Worm (Caenorhabditis elegans) whole organism, L1 larva: ENCODE results near the gene nas-4.

Experiments
- C16A3.4 ChIP-seq: fragments of 150-350 bp; optimal IDR thresholded peaks from 2 replicates; lab custom pipeline; 2014; ENCODE audit warnings: missing biosample characterization, missing genetic modification characterization
- Y116A8C.19 ChIP-seq: sonication (generic microtip); optimal IDR thresholded peaks from 2 replicates; lab custom pipeline; 2016; ENCODE audit warnings: missing compliant biosample characterization, missing genetic modification characterization, borderline replicate concordance
- alr-1 ChIP-seq: fragments of 200-800 bp; sonication (Bioruptor generic); optimal IDR thresholded peaks from 2 replicates; lab custom pipeline; 2018; ENCODE audit warnings: borderline replicate concordance, mild to moderate bottlenecking, missing genetic modification characterization, missing compliant biosample characterization
- blmp-1 ChIP-seq: fragments of 150-350 bp; optimal IDR thresholded peaks from 2 replicates; lab custom pipeline; 2014; ENCODE audit warnings: missing biosample characterization, missing genetic modification characterization
- ceh-90 ChIP-seq: sonication (generic microtip); optimal IDR thresholded peaks from 2 replicates; lab custom pipeline; 2016; ENCODE audit warnings: missing genetic modification characterization, missing compliant biosample characterization
- efl-3 ChIP-seq: fragments of 200-800 bp; sonication (Bioruptor generic); optimal IDR thresholded peaks from 2 replicates; lab custom pipeline; 2018; ENCODE audit warnings: mild to moderate bottlenecking, missing genetic modification characterization, missing compliant biosample characterization
- egl-13 ChIP-seq: sonication (generic microtip); optimal IDR thresholded peaks from 2 replicates; lab custom pipeline; 2016; ENCODE audit warnings: missing genotype, missing genetic modification reagents, missing genetic modification characterization, missing compliant biosample characterization
- elt-2 ChIP-seq: sonication (generic microtip); optimal IDR thresholded peaks from 2 replicates; lab custom pipeline; 2016; ENCODE audit warnings: missing genetic modification characterization, mild to moderate bottlenecking, inconsistent platforms, missing compliant biosample characterization, missing genetic modification reagents
- elt-3 ChIP-seq, 6 experiments: fragments of 150-350 bp in 1 of 6; sonication (generic microtip); optimal IDR thresholded peaks; 2 replicates each; lab custom pipeline; 2017 to 2018; ENCODE audit warnings: missing biosample characterization in 6 of 6, missing genetic modification characterization in 6 of 6, inconsistent platforms in 1 of 6
- ets-5 ChIP-seq: fragments of 200-800 bp; sonication (Bioruptor generic); IDR thresholded peaks from 2 replicates; pipeline ENCODE4 v1.3.6; 2022; ENCODE audit warnings: missing genetic modification characterization, missing compliant biosample characterization
- fkh-8 ChIP-seq: sonication (generic microtip); optimal IDR thresholded peaks from 2 replicates; lab custom pipeline; 2016; ENCODE audit warnings: mild to moderate bottlenecking, missing genetic modification characterization, missing compliant biosample characterization
- fos-1 ChIP-seq: fragments of 150-350 bp; optimal IDR thresholded peaks from 2 replicates; lab custom pipeline; 2014; ENCODE audit warnings: missing biosample characterization, missing genetic modification characterization
- grh-1 ChIP-seq: fragments of 200-800 bp; sonication (Bioruptor generic); IDR thresholded peaks from 2 replicates; pipeline ENCODE4 v1.3.6; 2022; ENCODE audit warnings: missing genetic modification reagents, missing genetic modification characterization, missing compliant biosample characterization
- hlh-17 ChIP-seq: fragments of 200-800 bp; sonication (Bioruptor generic); optimal IDR thresholded peaks from 2 replicates; lab custom pipeline; 2018; ENCODE audit warnings: missing genetic modification characterization, mild to moderate bottlenecking, missing compliant biosample characterization, moderate library complexity, borderline replicate concordance
- hlh-4 ChIP-seq: sonication (generic microtip); optimal IDR thresholded peaks from 2 replicates; lab custom pipeline; 2016; ENCODE audit warnings: mild to moderate bottlenecking, missing genetic modification characterization, missing compliant biosample characterization
- lin-14 ChIP-seq: fragments of 200-800 bp; sonication (Bioruptor generic); optimal IDR thresholded peaks from 2 replicates; lab custom pipeline; 2018; ENCODE audit warnings: mild to moderate bottlenecking, missing genetic modification characterization, moderate library complexity, missing compliant biosample characterization
- lin-15B ChIP-seq: fragments of 150-350 bp; sonication (generic microtip); optimal IDR thresholded peaks from 3 replicates; lab custom pipeline; 2014; ENCODE audit warnings: missing biosample characterization, missing genetic modification characterization
- lin-35 ChIP-seq, 2 experiments: fragments of 150-350 bp; optimal IDR thresholded peaks; 2 replicates each; lab custom pipeline; 2014; ENCODE audit warnings: missing biosample characterization in 2 of 2, missing genetic modification characterization in 2 of 2, missing genetic modification reagents in 2 of 2
- lin-39 ChIP-seq: fragments of 150-350 bp; optimal IDR thresholded peaks from 2 replicates; lab custom pipeline; 2014; ENCODE audit warnings: missing biosample characterization, missing genetic modification reagents, missing genetic modification characterization
- lsy-2 ChIP-seq, 2 experiments: fragments of 150-350 bp; optimal IDR thresholded peaks; 2 replicates each; lab custom pipeline; 2014; ENCODE audit warnings: missing biosample characterization in 2 of 2, missing genetic modification characterization in 2 of 2
- mab-9 ChIP-seq: fragments of 200-800 bp; sonication (Bioruptor generic); IDR thresholded peaks from 2 replicates; pipeline ENCODE4 v1.3.6; 2022; ENCODE audit warnings: missing genetic modification reagents, missing genetic modification characterization, missing compliant biosample characterization
- mdl-1 ChIP-seq, 2 experiments: fragments of 150-350 bp; optimal IDR thresholded peaks; 2 replicates each; lab custom pipeline; 2014 to 2017; ENCODE audit warnings: missing biosample characterization in 2 of 2, missing genetic modification characterization in 2 of 2, inconsistent platforms in 1 of 2
- nhr-12 ChIP-seq: sonication (generic microtip); optimal IDR thresholded peaks from 2 replicates; lab custom pipeline; 2017; ENCODE audit warnings: missing biosample characterization, missing genetic modification characterization
- nhr-19 ChIP-seq: fragments of 200-800 bp; sonication (Bioruptor generic); conservative IDR thresholded peaks from 2 replicates; pipeline ENCODE4 v1.3.6; 2022; ENCODE audit warnings: missing genetic modification characterization, missing compliant biosample characterization
- nhr-28 ChIP-seq: fragments of 150-350 bp; optimal IDR thresholded peaks from 2 replicates; lab custom pipeline; 2014; ENCODE audit warnings: missing biosample characterization, missing genetic modification characterization
- nhr-71 ChIP-seq: sonication (generic microtip); optimal IDR thresholded peaks from 2 replicates; lab custom pipeline; 2016; ENCODE audit warnings: mild to moderate bottlenecking, missing genetic modification characterization, moderate library complexity, missing compliant biosample characterization
- nhr-77 ChIP-seq: fragments of 150-350 bp; optimal IDR thresholded peaks from 2 replicates; lab custom pipeline; 2014; ENCODE audit warnings: missing biosample characterization, missing genetic modification characterization
- nhr-85 ChIP-seq: sonication (generic microtip); peaks from one replicate; lab custom pipeline; 2016; ENCODE audit warnings: missing genetic modification characterization, inconsistent platforms, missing compliant biosample characterization
- nhr-90 ChIP-seq: sonication (generic microtip); optimal IDR thresholded peaks from 2 replicates; lab custom pipeline; 2016; ENCODE audit warnings: mild to moderate bottlenecking, missing genetic modification characterization, missing compliant biosample characterization; ENCODE audit not compliant: poor library complexity
- skn-1 ChIP-seq: fragments of 150-350 bp; optimal IDR thresholded peaks from 2 replicates; lab custom pipeline; 2014; ENCODE audit warnings: missing biosample characterization, missing genetic modification characterization
- snu-23 ChIP-seq: sonication (generic microtip); optimal IDR thresholded peaks from 2 replicates; lab custom pipeline; 2016; ENCODE audit warnings: missing genetic modification characterization, missing compliant biosample characterization
- sox-4 ChIP-seq: sonication (generic microtip); optimal IDR thresholded peaks from 2 replicates; lab custom pipeline; 2016; ENCODE audit warnings: missing genetic modification characterization, missing compliant biosample characterization
- sup-37 ChIP-seq: fragments of 200-800 bp; sonication (Bioruptor generic); optimal IDR thresholded peaks from 2 replicates; lab custom pipeline; 2018; ENCODE audit warnings: mild to moderate bottlenecking, missing genetic modification characterization, missing compliant biosample characterization
- tbx-2 ChIP-seq: sonication (generic microtip); optimal IDR thresholded peaks from 2 replicates; lab custom pipeline; 2016; ENCODE audit warnings: missing genetic modification characterization, missing compliant biosample characterization
- unc-30 ChIP-seq: sonication (generic microtip); optimal IDR thresholded peaks from 2 replicates; lab custom pipeline; 2017; ENCODE audit warnings: missing biosample characterization, missing genetic modification characterization
- vab-15 ChIP-seq: sonication (generic microtip); optimal IDR thresholded peaks from 2 replicates; lab custom pipeline; 2017; ENCODE audit warnings: missing genotype, mild to moderate bottlenecking, missing genetic modification characterization, missing compliant biosample characterization
- zag-1 ChIP-seq: fragments of 150-350 bp; optimal IDR thresholded peaks from 2 replicates; lab custom pipeline; 2014; ENCODE audit warnings: missing biosample characterization, missing genetic modification characterization
- ztf-11 ChIP-seq, 2 experiments: sonication (generic microtip); optimal IDR thresholded peaks; 2 replicates each; lab custom pipeline; 2016 to 2017; ENCODE audit warnings: missing genetic modification characterization in 2 of 2, missing biosample characterization in 1 of 2, missing compliant biosample characterization in 1 of 2

nas-4 gene

ce11 chrIII:6418254-6418653 lies 2.8 kb upstream of the nas-4 start:
- TF ChIP-seq grh-1 (GFP tag; lab: Robert Waterston, UW) (no peak), nhr-85 (peak; percentile 75)

DNA sequence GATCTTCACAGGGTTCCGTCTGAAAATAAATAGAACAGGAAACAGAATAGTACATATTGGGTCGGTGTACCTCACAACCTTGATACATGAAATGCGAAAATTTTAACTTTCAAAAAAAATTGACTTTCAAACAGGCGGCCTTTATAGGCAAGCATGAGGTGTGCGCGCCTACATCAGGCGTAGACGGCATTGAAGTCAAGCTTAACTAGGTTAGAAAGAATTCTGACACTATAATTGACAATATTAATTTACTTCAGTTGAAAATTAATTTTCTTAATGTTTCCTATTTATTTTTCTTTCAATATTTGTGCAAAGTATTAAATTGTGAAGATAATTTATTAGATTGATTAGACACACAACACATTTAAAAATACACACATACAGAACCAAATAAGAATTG lies 3.5 kb downstream of the nas-4 start, which contains the start of gene C05D11.5:
C05D11.5 (minus strand) TSS at position 101 of the 400 bp plus-strand sequence.
- TF ChIP-seq fos-1 (no peak), lsy-2 (tag; optimal IDR thresholded peaks at IDR 0.05; lab: Kevin White, UChicago) (no peak), nhr-90 (tag; lab: Kevin White, UChicago) (no peak), hlh-17 (GFP tag; lab: Kevin White, UChicago) (no peak), mdl-1 (tag; optimal IDR thresholded peaks at IDR 0.05; lab: Kevin White, UChicago) (no peak), lin-14 (no peak), nhr-28 (tag; lab: Kevin White, UChicago) (no peak)

DNA sequence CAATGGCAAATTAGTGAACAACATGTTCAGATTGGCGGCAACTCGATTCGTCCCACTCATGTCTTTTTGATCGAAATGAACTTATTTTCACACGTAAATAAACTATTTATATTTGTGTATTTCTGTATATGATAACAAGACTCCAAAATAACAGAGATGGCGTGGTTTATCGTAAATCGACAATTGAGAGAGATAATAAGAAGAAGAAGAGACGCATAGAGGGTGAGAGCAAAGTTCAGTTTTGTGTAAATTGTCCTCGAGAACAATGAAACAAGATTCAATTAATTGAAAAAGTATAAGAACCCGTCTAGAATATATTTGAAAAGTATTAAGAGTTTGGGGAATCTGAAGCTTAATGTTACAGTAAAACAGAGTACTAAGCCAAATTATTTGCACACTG lies 4.0 kb downstream of the nas-4 start:
- TF ChIP-seq nhr-12 (tag; lab: Kevin White, UChicago) (no peak), tbx-2 (tag; lab: Kevin White, UChicago) (no peak), snu-23 (GFP tag; lab: Kevin White, UChicago) (peak; percentile 11), blmp-1 (peak; percentile 33), C16A3.4 (peak; percentile 13), lsy-2 (tag; optimal IDR thresholded peaks at IDR 0.05; lab: Kevin White, UChicago) (peak in 1 of 2 experiments; percentile 51), Y116A8C.19 (no peak), ceh-90 (tag; lab: Kevin White, UChicago) (no peak), nhr-85 (peak; percentile 61), nhr-71 (tag; lab: Kevin White, UChicago) (peak; percentile 35), lin-35 (GFP tag; optimal IDR thresholded peaks at IDR 0.05; lab: Kevin White, UChicago) (peak in 1 of 2 experiments; percentile 29), nhr-77 (tag; lab: Kevin White, UChicago) (no peak), elt-2 (peak; percentile 25), elt-3 (tag; optimal IDR thresholded peaks at IDR 0.05; lab: Kevin White, UChicago) (peak in 1 of 6 experiments; percentile 32)

DNA sequence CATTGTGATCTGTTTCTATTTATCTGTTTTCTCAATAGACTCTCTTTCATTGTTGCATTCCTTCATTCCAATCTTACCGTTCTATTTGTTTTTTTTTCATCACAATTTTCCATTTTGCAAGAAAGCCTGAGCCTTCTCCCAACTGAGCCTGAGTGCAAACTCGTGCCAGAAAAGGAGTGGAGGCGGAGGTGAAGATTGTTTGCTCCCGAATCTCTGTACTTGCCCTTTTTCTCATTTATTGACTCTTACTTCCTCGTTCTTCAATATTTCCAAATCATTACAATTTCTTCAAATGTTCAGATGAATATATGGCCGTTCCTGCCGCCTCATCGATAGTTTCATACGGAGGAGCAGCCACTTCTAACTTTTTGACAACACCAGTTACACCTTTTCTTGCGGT lies 8.6 kb downstream of the nas-4 start, which contains the start of gene let-756:
let-756 (plus strand) TSS at position 301 of the 400 bp plus-strand sequence.
- TF ChIP-seq mab-9 (GFP tag; lab: Robert Waterston, UW) = no peak
- no peak for TF ChIP-seq sup-37
- no peak for TF ChIP-seq skn-1
- no peak for TF ChIP-seq lin-39 (tag; lab: Kevin White, UChicago)
- TF ChIP-seq egl-13 (tag; lab: Kevin White, UChicago) = no peak
- no peak for TF ChIP-seq efl-3 (GFP tag; lab: Kevin White, UChicago)
- no peak for TF ChIP-seq ztf-11 (tag; optimal IDR thresholded peaks at IDR 0.05; lab: Kevin White, UChicago)
- no peak for TF ChIP-seq hlh-4 (tag; lab: Kevin White, UChicago)
- no peak for TF ChIP-seq nhr-19 (GFP tag; lab: Robert Waterston, UW)
- TF ChIP-seq lin-15B = no peak
- no peak for TF ChIP-seq fkh-8
- no peak for TF ChIP-seq zag-1
- TF ChIP-seq Y116A8C.19 = no peak
- TF ChIP-seq unc-30 = no peak
- no peak for TF ChIP-seq vab-15 (tag; lab: Kevin White, UChicago)
- no peak for TF ChIP-seq alr-1 (tag; lab: Kevin White, UChicago)
- TF ChIP-seq ceh-90 (tag; lab: Kevin White, UChicago) = no peak
- no peak for TF ChIP-seq ets-5
- TF ChIP-seq C16A3.4 = no peak
- TF ChIP-seq sox-4 (tag; lab: Kevin White, UChicago) = no peak
